Fruit fly (Drosophila melanogaster): ENCODE data around the gene Grip163.

Grip163 gene

dm6 chr3L:11973690-11974089, 24.2 kb downstream of the Grip163 start, which contains the start of gene CG42397:
Gene CG42397 (minus strand): TSS chr3L:11973790.
- TF ChIP-seq acj6 (GFP tag; optimal IDR thresholded peaks at IDR 0.05): no peak

- TF ChIP-seq CG15336 (GFP tag; IDR thresholded peaks at IDR 0.05) (no peak), CG34406 (GFP tag; optimal IDR thresholded peaks at IDR 0.05) (no peak), vri (GFP tag; optimal IDR thresholded peaks at IDR 0.05) (peak; percentile 68)
Measured at dm6 chr3L:11972879-11973278, 25.1 kb downstream of the Grip163 start, which contains the start of gene Muc68E. Gene Muc68E (minus strand): TSS chr3L:11972979.

- TF ChIP-seq Lpt (GFP tag; optimal IDR thresholded peaks at IDR 0.05): no peak
- no peak for TF ChIP-seq CG10669 (GFP tag; optimal IDR thresholded peaks at IDR 0.05)
- no peak for TF ChIP-seq CG32006 (GFP tag; optimal IDR thresholded peaks at IDR 0.05)
- peak; percentile 48 for TF ChIP-seq svp (GFP tag)
Measured at dm6 chr3L:11966104-11966503, 31.8 kb downstream of the Grip163 start, which contains the start of gene prc. Gene prc (minus strand): TSS chr3L:11966131.

dm6 chr3L:11957669-11958333, 40.1 kb downstream of the Grip163 start, which contains the start of the genes CG11570 and CG43294:
Gene CG11570 (minus strand): TSS chr3L:11957769.
Gene CG43294 (plus strand): TSS chr3L:11958283.
- TF ChIP-seq Ets96B (tag; optimal IDR thresholded peaks at IDR 0.05): no peak
- TF ChIP-seq fd59A (GFP tag; optimal IDR thresholded peaks at IDR 0.05): no peak
- no peak for TF ChIP-seq salr (GFP tag; optimal IDR thresholded peaks at IDR 0.05)
- no peak for TF ChIP-seq dsx (GFP tag; optimal IDR thresholded peaks at IDR 0.05; ENCODE audit: poor library complexity, severe bottlenecking)

dm6 chr3L:11953783-11954182, 44.2 kb downstream of the Grip163 start, which contains the start of gene CG7248:
Gene CG7248 (plus strand): TSS chr3L:11954083.
- TF ChIP-seq Met (GFP tag; optimal IDR thresholded peaks at IDR 0.05): no peak
- TF ChIP-seq vri (GFP tag; optimal IDR thresholded peaks at IDR 0.05): no peak
- TF ChIP-seq fd59A (GFP tag; optimal IDR thresholded peaks at IDR 0.05): no peak
- no peak for TF ChIP-seq Hr4 (GFP tag; optimal IDR thresholded peaks at IDR 0.05)
- no peak for TF ChIP-seq net (GFP tag; optimal IDR thresholded peaks at IDR 0.05)

dm6 chr3L:11953217-11953616, 44.7 kb downstream of the Grip163 start, which contains the start of gene obst-G:
Gene obst-G (minus strand): TSS chr3L:11953317.
- TF ChIP-seq CG34406 (GFP tag; optimal IDR thresholded peaks at IDR 0.05) (no peak), Sox14 (GFP tag; optimal IDR thresholded peaks at IDR 0.05) (no peak), Sox102F (GFP tag; optimal IDR thresholded peaks at IDR 0.05) (no peak), CG15336 (GFP tag; IDR thresholded peaks at IDR 0.05) (no peak), CG6792 (GFP tag; optimal IDR thresholded peaks at IDR 0.05) (no peak), CG7368 (GFP tag; optimal IDR thresholded peaks at IDR 0.05) (no peak), Hr38 (GFP tag; optimal IDR thresholded peaks at IDR 0.05) (no peak), pdm3 (GFP tag; optimal IDR thresholded peaks at IDR 0.05) (no peak), CG9139 (GFP tag; optimal IDR thresholded peaks at IDR 0.05) (no peak)

dm6 chr3L:11949539-11949938, 48.4 kb downstream of the Grip163 start, which contains the start of gene CG17826:
Gene CG17826 (plus strand): TSS chr3L:11949839.
- no peak for TF ChIP-seq Blimp-1 (GFP tag; optimal IDR thresholded peaks at IDR 0.05)
- no peak for TF ChIP-seq fkh (GFP tag; optimal IDR thresholded peaks at IDR 0.05)
- TF ChIP-seq Eip78C (GFP tag): no peak
- no peak for TF ChIP-seq salr (GFP tag; optimal IDR thresholded peaks at IDR 0.05)
- TF ChIP-seq acj6 (GFP tag; optimal IDR thresholded peaks at IDR 0.05): no peak
- TF ChIP-seq CG6792 (GFP tag; optimal IDR thresholded peaks at IDR 0.05): no peak
- no peak for TF ChIP-seq spab (GFP tag; optimal IDR thresholded peaks at IDR 0.05)
- no peak for TF ChIP-seq CG7368 (GFP tag; optimal IDR thresholded peaks at IDR 0.05)
- no peak for TF ChIP-seq dsx (GFP tag; optimal IDR thresholded peaks at IDR 0.05; ENCODE audit: poor library complexity, severe bottlenecking)
- TF ChIP-seq CG16779 (tag; optimal IDR thresholded peaks at IDR 0.05): no peak
- no peak for TF ChIP-seq CG9139 (GFP tag; optimal IDR thresholded peaks at IDR 0.05)
